Worm (Caenorhabditis elegans): Measurements from ENCODE around the gene suca-1.
A peak's percentile ranks its signal among the peaks of the same experiment; 100 is the strongest.

The suca-1 gene

ce11 chrX:10859622-10860021, 40.3 kb downstream of the suca-1 start:
- TF ChIP-seq peb-1 (tag; optimal IDR thresholded peaks at IDR 0.05) (no peak), ama-1 (optimal IDR thresholded peaks at IDR 0.05) (no peak), nhr-6 (tag; optimal IDR thresholded peaks at IDR 0.05) (no peak), ceh-16 (tag; optimal IDR thresholded peaks at IDR 0.05) (no peak), nhr-21 (tag; optimal IDR thresholded peaks at IDR 0.05) (no peak), sma-3 (GFP tag; optimal IDR thresholded peaks at IDR 0.05) (no peak), aly-2 (tag; optimal IDR thresholded peaks at IDR 0.05) (no peak), mbf-1 (tag; optimal IDR thresholded peaks at IDR 0.05) (no peak), nhr-77 (tag; optimal IDR thresholded peaks at IDR 0.05) (no peak), ztf-4 (tag; optimal IDR thresholded peaks at IDR 0.05) (no peak), nhr-11 (tag; optimal IDR thresholded peaks at IDR 0.05) (no peak), sem-4 (tag; optimal IDR thresholded peaks at IDR 0.05) (no peak), nhr-23 (tag; optimal IDR thresholded peaks at IDR 0.05) (no peak)

ce11 chrX:10859211-10859610, 40.7 kb downstream of the suca-1 start, which contains the start of gene pgp-5:
TSS of gene pgp-5 (minus strand) at chrX:10859297.
- no peak for TF ChIP-seq alr-1 (tag; optimal IDR thresholded peaks at IDR 0.05)
- no peak for TF ChIP-seq lin-13 (GFP tag; optimal IDR thresholded peaks at IDR 0.05)
- no peak for TF ChIP-seq sem-4 (tag; optimal IDR thresholded peaks at IDR 0.05)
- TF ChIP-seq nhr-6 (tag; optimal IDR thresholded peaks at IDR 0.05): no peak
- no peak for TF ChIP-seq mbf-1 (tag; optimal IDR thresholded peaks at IDR 0.05)
- TF ChIP-seq nhr-23 (tag; optimal IDR thresholded peaks at IDR 0.05): no peak
- TF ChIP-seq egl-27 (tag; optimal IDR thresholded peaks at IDR 0.05): no peak
- TF ChIP-seq snpc-4 (tag; optimal IDR thresholded peaks at IDR 0.05): no peak
- no peak for TF ChIP-seq nhr-10 (tag; optimal IDR thresholded peaks at IDR 0.05)
- TF ChIP-seq gmeb-1 (tag; optimal IDR thresholded peaks at IDR 0.05): no peak
- TF ChIP-seq C34F6.9 (tag; optimal IDR thresholded peaks at IDR 0.05): no peak
- no peak for TF ChIP-seq nhr-12 (tag; optimal IDR thresholded peaks at IDR 0.05)
- TF ChIP-seq ztf-1 (GFP tag; conservative IDR thresholded peaks at IDR 0.05): no peak
- TF ChIP-seq ama-1 (optimal IDR thresholded peaks at IDR 0.05): no peak
- no peak for TF ChIP-seq mdl-1 (tag; optimal IDR thresholded peaks at IDR 0.05)
- no peak for TF ChIP-seq dmd-4 (tag; optimal IDR thresholded peaks at IDR 0.05)
- no peak for TF ChIP-seq sma-3 (GFP tag; optimal IDR thresholded peaks at IDR 0.05)
- no peak for TF ChIP-seq ztf-4 (tag; optimal IDR thresholded peaks at IDR 0.05)
- TF ChIP-seq blmp-1 (tag; optimal IDR thresholded peaks at IDR 0.05; ENCODE audit: insufficient read depth): no peak
- TF ChIP-seq ceh-82 (tag; optimal IDR thresholded peaks at IDR 0.05): no peak

- TF ChIP-seq sma-9 (GFP tag; optimal IDR thresholded peaks at IDR 0.05) (peak; percentile 38), sma-9 (tag; optimal IDR thresholded peaks at IDR 0.05) (no peak), nhr-6 (tag; optimal IDR thresholded peaks at IDR 0.05) (no peak), C34F6.9 (tag; optimal IDR thresholded peaks at IDR 0.05) (peak; percentile 19), mab-5 (tag; optimal IDR thresholded peaks at IDR 0.05) (peak; percentile 8), ztf-4 (tag; optimal IDR thresholded peaks at IDR 0.05) (no peak), nhr-129 (tag; optimal IDR thresholded peaks at IDR 0.05) (peak; percentile 67), snpc-4 (tag; optimal IDR thresholded peaks at IDR 0.05) (no peak), fos-1 (tag; optimal IDR thresholded peaks at IDR 0.05) (no peak), F13H6.1 (tag; optimal IDR thresholded peaks at IDR 0.05) (peak; percentile 63)
Measured at ce11 chrX:10853271-10853670, 46.6 kb downstream of the suca-1 start.

- TF ChIP-seq dmd-4 (tag; optimal IDR thresholded peaks at IDR 0.05) (no peak), aly-2 (tag; optimal IDR thresholded peaks at IDR 0.05) (no peak), egl-27 (tag; optimal IDR thresholded peaks at IDR 0.05) (no peak), mab-5 (tag; optimal IDR thresholded peaks at IDR 0.05) (no peak), blmp-1 (tag; optimal IDR thresholded peaks at IDR 0.05; ENCODE audit: insufficient read depth) (no peak), alr-1 (tag; optimal IDR thresholded peaks at IDR 0.05) (no peak), skn-1 (tag; optimal IDR thresholded peaks at IDR 0.05) (no peak), zag-1 (tag; optimal IDR thresholded peaks at IDR 0.05) (no peak), C34F6.9 (tag; optimal IDR thresholded peaks at IDR 0.05) (no peak), nhr-12 (tag; optimal IDR thresholded peaks at IDR 0.05) (no peak), unc-39 (tag; optimal IDR thresholded peaks at IDR 0.05) (no peak)
Measured at ce11 chrX:10851735-10852134, 48.2 kb downstream of the suca-1 start.

DNA sequence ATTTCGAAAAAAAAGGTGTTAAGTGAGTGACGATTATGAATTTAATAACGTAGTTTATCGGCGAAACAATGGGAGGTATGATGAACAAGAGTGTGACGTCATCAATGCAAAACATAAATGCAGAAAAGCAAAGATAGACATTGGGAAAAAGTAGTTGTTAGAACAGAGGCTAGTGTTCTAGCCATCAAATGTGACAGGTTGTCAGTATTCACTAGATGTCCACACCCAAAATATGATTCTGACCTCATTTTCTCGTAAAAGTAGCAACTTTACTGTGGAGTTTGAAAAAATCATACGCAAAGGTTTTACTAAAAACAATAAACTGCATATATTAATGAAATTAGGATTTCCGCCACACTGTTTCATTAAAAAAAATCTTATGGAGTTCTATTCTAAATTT, 48.7 kb downstream of the suca-1 start:
- TF ChIP-seq aly-2 (tag; optimal IDR thresholded peaks at IDR 0.05) (no peak), lsy-2 (tag; optimal IDR thresholded peaks at IDR 0.05) (no peak), ztf-11 (tag; optimal IDR thresholded peaks at IDR 0.05) (no peak), lin-11 (tag; optimal IDR thresholded peaks at IDR 0.05) (no peak), ztf-4 (tag; optimal IDR thresholded peaks at IDR 0.05) (no peak), ztf-1 (GFP tag; conservative IDR thresholded peaks at IDR 0.05) (no peak), elt-3 (tag; optimal IDR thresholded peaks at IDR 0.05) (no peak), nhr-237 (tag; optimal IDR thresholded peaks at IDR 0.05) (no peak), Y55F3AM.14 (GFP tag; optimal IDR thresholded peaks at IDR 0.05) (no peak), elt-1 (tag; optimal IDR thresholded peaks at IDR 0.05) (no peak), R02D3.7 (tag; optimal IDR thresholded peaks at IDR 0.05) (no peak), ZK546.5 (tag; optimal IDR thresholded peaks at IDR 0.05) (no peak), mbf-1 (tag; optimal IDR thresholded peaks at IDR 0.05) (no peak), dmd-4 (tag; optimal IDR thresholded peaks at IDR 0.05) (no peak), blmp-1 (tag; optimal IDR thresholded peaks at IDR 0.05; ENCODE audit: insufficient read depth) (no peak), zag-1 (tag; optimal IDR thresholded peaks at IDR 0.05) (no peak), lin-13 (GFP tag; optimal IDR thresholded peaks at IDR 0.05) (no peak)
